Worm (Caenorhabditis elegans) whole organism, L1 larva: ENCODE data around the gene K11H12.8.

Experiments
- alr-1 ChIP-seq: fragments of 200-800 bp; sonication (Bioruptor generic); optimal IDR thresholded peaks from 2 replicates; lab custom pipeline; 2018; ENCODE audit warnings: borderline replicate concordance, mild to moderate bottlenecking, missing genetic modification characterization, missing compliant biosample characterization
- aly-2 ChIP-seq: fragments of 150-350 bp; optimal IDR thresholded peaks from 2 replicates; lab custom pipeline; 2014; ENCODE audit warnings: missing biosample characterization, missing genetic modification characterization
- ceh-8 ChIP-seq: fragments of 200-800 bp; sonication (Bioruptor generic); optimal IDR thresholded peaks from 2 replicates; lab custom pipeline; 2018; ENCODE audit warnings: mild to moderate bottlenecking, missing genetic modification characterization, moderate library complexity, missing compliant biosample characterization
- ceh-82 ChIP-seq, 3 experiments: fragments of 150-350 bp in 1 of 3; sonication (generic microtip) in 2 of 3; optimal IDR thresholded peaks; 2 replicates each; lab custom pipeline; 2014 to 2017; ENCODE audit warnings: missing biosample characterization in 3 of 3, missing genetic modification characterization in 3 of 3
- ceh-90 ChIP-seq: sonication (generic microtip); optimal IDR thresholded peaks from 2 replicates; lab custom pipeline; 2016; ENCODE audit warnings: missing genetic modification characterization, missing compliant biosample characterization
- dsc-1 ChIP-seq: sonication (generic microtip); optimal IDR thresholded peaks from 2 replicates; lab custom pipeline; 2016; ENCODE audit warnings: mild to moderate bottlenecking, missing genetic modification characterization, missing compliant biosample characterization
- efl-1 ChIP-seq, 4 experiments: fragments of 150-350 bp; optimal IDR thresholded peaks in 3 of 4; peaks in 1 of 4; 1 replicate in 1 of 4; 2 replicates in 3 of 4; lab custom pipeline; 2014; ENCODE audit warnings: missing biosample characterization in 2 of 4, missing genetic modification characterization in 2 of 4, missing genetic modification reagents in 2 of 4
- egl-13 ChIP-seq: sonication (generic microtip); optimal IDR thresholded peaks from 2 replicates; lab custom pipeline; 2016; ENCODE audit warnings: missing genotype, missing genetic modification reagents, missing genetic modification characterization, missing compliant biosample characterization
- elt-2 ChIP-seq: sonication (generic microtip); optimal IDR thresholded peaks from 2 replicates; lab custom pipeline; 2016; ENCODE audit warnings: missing genetic modification characterization, mild to moderate bottlenecking, inconsistent platforms, missing compliant biosample characterization, missing genetic modification reagents
- fkh-8 ChIP-seq: sonication (generic microtip); optimal IDR thresholded peaks from 2 replicates; lab custom pipeline; 2016; ENCODE audit warnings: mild to moderate bottlenecking, missing genetic modification characterization, missing compliant biosample characterization
- grh-1 ChIP-seq: fragments of 200-800 bp; sonication (Bioruptor generic); IDR thresholded peaks from 2 replicates; pipeline ENCODE4 v1.3.6; 2022; ENCODE audit warnings: missing genetic modification reagents, missing genetic modification characterization, missing compliant biosample characterization
- hlh-4 ChIP-seq: sonication (generic microtip); optimal IDR thresholded peaks from 2 replicates; lab custom pipeline; 2016; ENCODE audit warnings: mild to moderate bottlenecking, missing genetic modification characterization, missing compliant biosample characterization
- irx-1 ChIP-seq: sonication (generic microtip); optimal IDR thresholded peaks from 2 replicates; lab custom pipeline; 2016; ENCODE audit warnings: missing genetic modification characterization, missing compliant biosample characterization
- lin-14 ChIP-seq: fragments of 200-800 bp; sonication (Bioruptor generic); optimal IDR thresholded peaks from 2 replicates; lab custom pipeline; 2018; ENCODE audit warnings: mild to moderate bottlenecking, missing genetic modification characterization, moderate library complexity, missing compliant biosample characterization
- lin-15B ChIP-seq: fragments of 150-350 bp; sonication (generic microtip); optimal IDR thresholded peaks from 3 replicates; lab custom pipeline; 2014; ENCODE audit warnings: missing biosample characterization, missing genetic modification characterization
- lin-39 ChIP-seq: fragments of 150-350 bp; optimal IDR thresholded peaks from 2 replicates; lab custom pipeline; 2014; ENCODE audit warnings: missing biosample characterization, missing genetic modification reagents, missing genetic modification characterization
- lir-3 ChIP-seq: sonication (generic microtip); optimal IDR thresholded peaks from 2 replicates; lab custom pipeline; 2016; ENCODE audit warnings: mild to moderate bottlenecking, missing genetic modification characterization, moderate library complexity, missing compliant biosample characterization; ENCODE audit not compliant: poor library complexity
- mef-2 ChIP-seq: fragments of 150-350 bp; optimal IDR thresholded peaks from 2 replicates; lab custom pipeline; 2014; ENCODE audit warnings: missing biosample characterization, missing genetic modification characterization
- nhr-11 ChIP-seq: fragments of 150-350 bp; optimal IDR thresholded peaks from 2 replicates; lab custom pipeline; 2014; ENCODE audit warnings: missing biosample characterization, missing genetic modification characterization
- nhr-12 ChIP-seq: sonication (generic microtip); optimal IDR thresholded peaks from 2 replicates; lab custom pipeline; 2017; ENCODE audit warnings: missing biosample characterization, missing genetic modification characterization
- nhr-19 ChIP-seq: fragments of 200-800 bp; sonication (Bioruptor generic); conservative IDR thresholded peaks from 2 replicates; pipeline ENCODE4 v1.3.6; 2022; ENCODE audit warnings: missing genetic modification characterization, missing compliant biosample characterization
- nhr-71 ChIP-seq: sonication (generic microtip); optimal IDR thresholded peaks from 2 replicates; lab custom pipeline; 2016; ENCODE audit warnings: mild to moderate bottlenecking, missing genetic modification characterization, moderate library complexity, missing compliant biosample characterization
- nhr-85 ChIP-seq: sonication (generic microtip); peaks from one replicate; lab custom pipeline; 2016; ENCODE audit warnings: missing genetic modification characterization, inconsistent platforms, missing compliant biosample characterization
- pag-3 ChIP-seq: sonication (generic microtip); optimal IDR thresholded peaks from 2 replicates; lab custom pipeline; 2017; ENCODE audit warnings: missing genetic modification characterization, mild to moderate bottlenecking, missing compliant biosample characterization, antibody characterized with exemption, borderline replicate concordance; ENCODE audit not compliant: insufficient read depth
- pqm-1 ChIP-seq: sonication (generic microtip); optimal IDR thresholded peaks from 3 replicates; lab custom pipeline; 2017; ENCODE audit warnings: missing biosample characterization, missing genetic modification characterization
- skn-1 ChIP-seq: fragments of 150-350 bp; optimal IDR thresholded peaks from 2 replicates; lab custom pipeline; 2014; ENCODE audit warnings: missing biosample characterization, missing genetic modification characterization
- snpc-4 ChIP-seq: fragments of 150-350 bp; optimal IDR thresholded peaks from 2 replicates; lab custom pipeline; 2014; ENCODE audit warnings: missing biosample characterization, missing genetic modification characterization
- snu-23 ChIP-seq: sonication (generic microtip); optimal IDR thresholded peaks from 2 replicates; lab custom pipeline; 2016; ENCODE audit warnings: missing genetic modification characterization, missing compliant biosample characterization
- sox-4 ChIP-seq: sonication (generic microtip); optimal IDR thresholded peaks from 2 replicates; lab custom pipeline; 2016; ENCODE audit warnings: missing genetic modification characterization, missing compliant biosample characterization
- sptf-1 ChIP-seq: fragments of 150-350 bp; optimal IDR thresholded peaks from 2 replicates; lab custom pipeline; 2014; ENCODE audit warnings: missing biosample characterization, missing genetic modification characterization
- tlp-1 ChIP-seq: fragments of 150-350 bp; optimal IDR thresholded peaks from 2 replicates; lab custom pipeline; 2014; ENCODE audit warnings: missing biosample characterization, missing genetic modification characterization
- unc-130 ChIP-seq: fragments of 150-350 bp; optimal IDR thresholded peaks from 2 replicates; lab custom pipeline; 2017; ENCODE audit warnings: missing biosample characterization, missing genetic modification characterization, inconsistent platforms
- unc-86 ChIP-seq: sonication (generic microtip); optimal IDR thresholded peaks from 2 replicates; lab custom pipeline; 2016; ENCODE audit warnings: missing genetic modification characterization, missing compliant biosample characterization
- xbp-1 ChIP-seq: sonication (generic microtip); optimal IDR thresholded peaks from 2 replicates; lab custom pipeline; 2016; ENCODE audit warnings: missing genetic modification characterization, missing compliant biosample characterization
- zag-1 ChIP-seq: fragments of 150-350 bp; optimal IDR thresholded peaks from 2 replicates; lab custom pipeline; 2014; ENCODE audit warnings: missing biosample characterization, missing genetic modification characterization
- ztf-11 ChIP-seq, 2 experiments: sonication (generic microtip); optimal IDR thresholded peaks; 2 replicates each; lab custom pipeline; 2016 to 2017; ENCODE audit warnings: missing genetic modification characterization in 2 of 2, missing biosample characterization in 1 of 2, missing compliant biosample characterization in 1 of 2

The K11H12.8 gene

DNA sequence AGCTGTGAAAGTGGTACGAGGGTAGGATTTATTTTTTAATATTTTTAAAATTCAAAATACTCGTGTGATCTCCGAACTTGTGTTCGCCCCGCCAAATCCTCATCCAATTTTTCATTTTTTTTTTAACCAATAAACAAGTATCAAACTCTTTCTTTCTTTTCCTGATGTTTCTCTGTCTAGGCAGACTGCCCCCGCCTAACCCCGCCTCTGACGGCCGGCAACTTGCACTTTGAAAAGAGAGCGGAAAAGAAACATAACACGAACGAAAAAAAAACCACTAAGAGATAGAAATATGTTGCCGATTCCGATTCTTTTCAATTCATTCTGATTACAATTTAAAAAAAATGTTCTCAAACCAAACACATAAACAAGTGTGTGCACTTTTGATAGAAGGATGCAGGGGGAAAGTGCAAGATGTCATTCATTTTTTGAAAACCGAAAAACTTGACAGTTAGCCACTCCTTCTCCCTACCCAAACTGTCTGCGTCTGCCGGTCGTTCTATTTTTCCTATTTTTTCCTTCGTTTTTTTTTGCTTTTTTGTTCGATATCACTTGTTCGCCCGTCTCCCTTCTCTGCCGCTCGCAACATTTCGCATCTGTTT lies 29.1 kb upstream of the K11H12.8 start:
- no peak for TF ChIP-seq mef-2 (tag; lab: Kevin White, UChicago)
- no peak for TF ChIP-seq hlh-4 (tag; lab: Kevin White, UChicago)
- no peak for TF ChIP-seq pqm-1 (tag; lab: Kevin White, UChicago)
- TF ChIP-seq aly-2 (tag; lab: Kevin White, UChicago): no peak
- no peak for TF ChIP-seq dsc-1 (tag; lab: Kevin White, UChicago)
- peak; percentile 3 for TF ChIP-seq lin-14 (GFP tag; lab: Kevin White, UChicago)

DNA sequence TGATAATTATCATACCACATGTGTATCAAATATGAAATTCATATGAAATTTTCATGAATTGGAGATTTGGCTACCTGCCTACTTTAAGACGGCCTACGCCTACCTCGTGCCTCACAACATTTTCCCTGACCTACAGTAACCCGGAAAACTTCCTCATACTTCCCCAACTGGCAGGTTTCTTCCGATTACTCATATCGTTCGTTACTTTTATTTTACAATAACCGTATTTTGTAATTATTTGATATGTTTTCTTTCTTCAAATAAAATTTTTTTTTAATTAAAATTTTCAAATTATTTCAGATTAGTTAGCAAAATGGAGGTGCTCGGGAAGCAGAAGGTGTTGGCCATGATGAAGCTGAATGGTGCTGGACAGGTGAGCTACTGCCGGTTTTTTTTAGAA lies 28.0 kb upstream of the K11H12.8 start, which contains the start of gene nhr-76:
nhr-76 (plus strand) TSS at position 301 of the 400 bp plus-strand sequence.
- no peak for TF ChIP-seq grh-1 (GFP tag; lab: Robert Waterston, UW)
- no peak for TF ChIP-seq nhr-12
- no peak for TF ChIP-seq alr-1 (tag; lab: Kevin White, UChicago)
- TF ChIP-seq ztf-11 (tag; optimal IDR thresholded peaks at IDR 0.05; lab: Kevin White, UChicago): no peak
- TF ChIP-seq dsc-1 (tag; lab: Kevin White, UChicago): no peak
- no peak for TF ChIP-seq nhr-11 (tag; lab: Kevin White, UChicago)
- TF ChIP-seq skn-1 (tag; lab: Kevin White, UChicago): no peak
- TF ChIP-seq lir-3 (tag; lab: Kevin White, UChicago): no peak

DNA sequence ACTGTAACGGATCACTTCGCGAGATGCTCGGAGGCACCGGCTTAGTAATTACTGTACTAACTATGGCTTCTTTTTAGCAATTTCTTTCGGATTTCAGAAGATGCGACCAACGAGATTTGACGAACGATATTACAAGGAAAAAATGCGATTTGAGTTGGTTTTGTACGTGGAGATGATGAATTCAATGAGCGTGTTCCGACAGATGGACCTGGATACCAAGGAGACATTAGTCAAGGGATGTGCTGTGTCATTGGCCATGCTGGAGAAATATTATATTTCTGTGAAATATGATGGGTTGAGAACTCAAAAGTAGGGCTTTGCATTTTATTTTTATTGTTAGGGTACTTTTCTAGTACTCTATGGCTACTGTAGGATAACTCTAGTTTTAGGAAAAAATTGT lies 24.6 kb upstream of the K11H12.8 start:
- no peak for TF ChIP-seq snpc-4 (tag; lab: Kevin White, UChicago)
- TF ChIP-seq pqm-1 (tag; lab: Kevin White, UChicago): no peak
- no peak for TF ChIP-seq irx-1
- no peak for TF ChIP-seq unc-130
- no peak for TF ChIP-seq lin-15B (tag; lab: Kevin White, UChicago)
- TF ChIP-seq egl-13 (tag; lab: Kevin White, UChicago): no peak
- TF ChIP-seq tlp-1 (tag; lab: Kevin White, UChicago): no peak
- TF ChIP-seq hlh-4 (tag; lab: Kevin White, UChicago): no peak
- no peak for TF ChIP-seq nhr-85 (tag; lab: Kevin White, UChicago)
- TF ChIP-seq unc-86 (tag; lab: Kevin White, UChicago): no peak
- TF ChIP-seq sox-4 (tag; lab: Kevin White, UChicago): no peak
- no peak for TF ChIP-seq pag-3 (tag; lab: Kevin White, UChicago)
- TF ChIP-seq fkh-8 (tag; lab: Kevin White, UChicago): no peak

DNA sequence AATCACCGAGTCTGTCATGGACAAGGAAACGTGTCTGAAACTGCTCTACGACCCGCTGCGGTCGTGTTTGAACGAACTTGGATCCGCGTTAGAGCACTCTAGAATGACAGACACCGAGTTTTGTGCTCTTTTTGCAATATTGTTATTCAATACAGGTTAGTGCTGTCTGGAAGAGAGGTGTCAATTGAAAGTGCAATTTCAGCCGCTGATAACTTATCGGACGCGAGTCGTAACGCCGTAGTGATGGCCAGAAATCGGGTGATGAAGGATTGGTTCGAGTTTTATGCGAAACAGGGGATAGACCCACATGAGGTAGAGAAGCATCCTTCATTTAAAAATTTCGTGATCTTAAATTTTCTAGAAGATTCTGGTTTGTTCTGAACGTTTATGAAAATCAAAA lies 23.3 kb upstream of the K11H12.8 start:
- no peak for TF ChIP-seq aly-2 (tag; lab: Kevin White, UChicago)
- no peak for TF ChIP-seq xbp-1
- TF ChIP-seq ceh-8: no peak
- no peak for TF ChIP-seq alr-1 (tag; lab: Kevin White, UChicago)
- TF ChIP-seq snu-23: no peak
- peak; percentile 29 for TF ChIP-seq nhr-85 (tag; lab: Kevin White, UChicago)
- no peak for TF ChIP-seq snpc-4 (tag; lab: Kevin White, UChicago)
- no peak for TF ChIP-seq nhr-71 (tag; lab: Kevin White, UChicago)

DNA sequence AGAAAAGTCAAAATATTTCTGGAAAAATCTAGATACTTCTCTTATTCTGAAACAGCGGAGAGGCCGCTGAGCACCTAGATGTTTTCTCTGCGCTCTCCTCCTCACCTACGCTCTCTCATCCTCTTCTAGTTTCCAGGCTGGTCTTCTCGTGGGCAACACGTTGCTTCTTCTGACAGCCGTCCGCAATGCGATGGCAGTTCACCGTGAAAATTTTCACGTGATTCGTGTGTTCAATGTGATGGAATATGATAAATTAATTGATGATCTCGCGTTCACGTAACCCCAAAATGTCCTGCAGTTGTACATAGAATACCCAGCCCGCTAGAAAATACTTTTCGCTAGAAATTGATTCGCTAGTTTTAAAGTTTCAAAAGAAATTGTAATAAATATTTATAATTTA lies 21.6 kb upstream of the K11H12.8 start:
- TF ChIP-seq nhr-12 (no peak), efl-1 (optimal IDR thresholded peaks at IDR 0.05; lab: Kevin White, UChicago) (no peak), efl-1 (GFP tag; optimal IDR thresholded peaks at IDR 0.05 in 1 of 2; lab: Kevin White, UChicago) (no peak), pag-3 (tag; lab: Kevin White, UChicago) (no peak), elt-2 (tag; lab: Kevin White, UChicago) (no peak), zag-1 (no peak), nhr-19 (GFP tag; lab: Robert Waterston, UW) (no peak), sptf-1 (tag; lab: Kevin White, UChicago) (no peak), ceh-90 (tag; lab: Kevin White, UChicago) (no peak), lin-39 (tag; lab: Kevin White, UChicago) (no peak), ceh-82 (tag; optimal IDR thresholded peaks at IDR 0.05; lab: Kevin White, UChicago) (no peak)
